Fruit fly (Drosophila melanogaster) Kc167 (cell line): ENCODE results near the gene Srp72.

Experiments
- Sin3A ChIP-seq: fragments of >200 bp; optimal IDR thresholded peaks from 2 replicates; lab custom pipeline; 2018; ENCODE audit warnings: missing external identifiers
- h ChIP-seq: fragments of >200 bp; optimal IDR thresholded peaks from 3 replicates; lab custom pipeline; 2018; ENCODE audit warnings: missing external identifiers

DNA sequence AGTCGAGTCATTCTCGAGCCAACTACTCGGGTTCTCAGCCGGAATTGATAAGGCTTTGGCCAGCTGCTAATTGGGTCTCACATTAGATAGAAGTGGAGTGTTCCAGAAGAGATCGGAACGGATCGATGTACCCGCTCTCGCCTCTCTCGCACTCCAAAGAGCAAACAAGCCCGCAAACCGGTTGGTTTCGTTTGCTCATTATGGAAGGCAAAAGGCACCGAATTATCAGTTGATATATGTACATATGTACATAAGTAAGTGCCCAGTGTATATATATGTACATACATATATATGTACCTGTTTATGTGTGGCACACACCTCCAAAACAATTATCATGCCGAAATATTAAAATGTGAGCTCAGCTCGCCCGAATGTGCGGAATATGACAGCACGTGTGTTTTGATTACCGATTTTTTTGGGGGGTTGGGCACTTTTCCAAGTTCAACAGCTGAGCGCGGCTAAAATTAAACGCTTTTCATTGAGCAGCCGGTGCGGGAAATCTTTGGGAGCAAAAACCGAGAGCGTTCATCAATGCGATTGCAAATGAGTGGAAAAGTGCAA lies 32.7 kb upstream of the Srp72 start:
- no peak for TF ChIP-seq h (lab: Kevin White, UChicago)
- TF ChIP-seq Sin3A (lab: Kevin White, UChicago): no peak
